Fruit fly (Drosophila melanogaster) whole organism, embryonic: ENCODE results near the gene Rchy1.

Experiments
- Ada2b ChIP-seq: fragments of 200-800 bp; sonication (Bioruptor generic); IDR thresholded peaks from 2 replicates; pipeline ENCODE4 v1.3.6; 2022; ENCODE audit warnings: missing biosample characterization, missing genetic modification characterization
- CG10654 ChIP-seq: fragments of 200-800 bp; sonication (Bioruptor generic); optimal IDR thresholded peaks from 2 replicates; lab custom pipeline; 2016; ENCODE audit warnings: missing biosample characterization, missing genetic modification characterization
- CG11696 ChIP-seq: fragments of 200-800 bp; sonication (Bioruptor generic); IDR thresholded peaks from 2 replicates; pipeline ENCODE4 v1.3.6; 2022; ENCODE audit warnings: missing biosample characterization, missing genetic modification characterization
- CG15011 ChIP-seq: fragments of 200-800 bp; sonication (Bioruptor generic); optimal IDR thresholded peaks from 3 replicates; lab custom pipeline; 2018; ENCODE audit warnings: missing biosample characterization, mild to moderate bottlenecking, missing genetic modification characterization
- CG17612 ChIP-seq: fragments of 200-800 bp; sonication (Bioruptor generic); IDR thresholded peaks from 2 replicates; pipeline ENCODE4 v1.3.6; 2022; ENCODE audit warnings: missing biosample characterization, missing genetic modification characterization
- CG17829 ChIP-seq: fragments of 200-800 bp; optimal IDR thresholded peaks from 2 replicates; lab custom pipeline; 2019; ENCODE audit warnings: missing biosample characterization, mild to moderate bottlenecking, missing genetic modification characterization, moderate library complexity
- CG18476 ChIP-seq: fragments of 200-800 bp; sonication (Bioruptor generic); optimal IDR thresholded peaks from 2 replicates; lab custom pipeline; 2016; ENCODE audit warnings: missing biosample characterization, mild to moderate bottlenecking, missing genetic modification characterization
- CG18619 ChIP-seq: fragments of 200-800 bp; sonication (Bioruptor generic); optimal IDR thresholded peaks from 3 replicates; lab custom pipeline; 2017; ENCODE audit warnings: missing biosample characterization, mild to moderate bottlenecking, missing genetic modification characterization
- CG2129 ChIP-seq: fragments of 200-800 bp; sonication (Bioruptor generic); IDR thresholded peaks from 2 replicates; pipeline ENCODE4 v1.3.6; 2022; ENCODE audit warnings: missing biosample characterization, missing genetic modification characterization; ENCODE audit not compliant: partially characterized antibody
- CG31388 ChIP-seq: fragments of 200-800 bp; sonication (Bioruptor generic); optimal IDR thresholded peaks from 2 replicates; lab custom pipeline; 2016; ENCODE audit warnings: missing biosample characterization, missing genetic modification characterization
- CG3281 ChIP-seq: fragments of 200-800 bp; sonication (Bioruptor generic); optimal IDR thresholded peaks from 3 replicates; lab custom pipeline; 2017; ENCODE audit warnings: missing biosample characterization, mild to moderate bottlenecking, missing genetic modification characterization
- CG4730 ChIP-seq: fragments of 200-800 bp; sonication (Bioruptor generic); IDR thresholded peaks from 2 replicates; pipeline ENCODE4 v1.3.6; 2022; ENCODE audit warnings: missing biosample characterization, missing genetic modification characterization
- CG7786 ChIP-seq: fragments of 200-800 bp; sonication (Bioruptor generic); optimal IDR thresholded peaks from 2 replicates; lab custom pipeline; 2016; ENCODE audit warnings: missing biosample characterization, missing genetic modification characterization
- CG8359 ChIP-seq: fragments of 200-800 bp; sonication (Bioruptor generic); optimal IDR thresholded peaks from 2 replicates; lab custom pipeline; 2017; ENCODE audit warnings: missing biosample characterization, mild to moderate bottlenecking, missing genetic modification characterization, borderline replicate concordance
- CG8944 ChIP-seq: fragments of 200-800 bp; sonication (Bioruptor generic); optimal IDR thresholded peaks from 3 replicates; lab custom pipeline; 2016; ENCODE audit warnings: missing biosample characterization, missing genetic modification characterization
- CG9437 ChIP-seq: fragments of 200-800 bp; sonication (Bioruptor generic); optimal IDR thresholded peaks from 2 replicates; lab custom pipeline; 2018; ENCODE audit warnings: missing biosample characterization, mild to moderate bottlenecking, missing genetic modification characterization
- Deaf1 ChIP-seq: fragments of 200-800 bp; optimal IDR thresholded peaks from 3 replicates; lab custom pipeline; 2019; ENCODE audit warnings: missing biosample characterization, mild to moderate bottlenecking, missing genetic modification characterization, moderate library complexity
- Drgx ChIP-seq: fragments of 200-800 bp; sonication (Bioruptor generic); IDR thresholded peaks from 2 replicates; pipeline ENCODE4 v1.3.6; 2022; ENCODE audit warnings: missing biosample characterization, missing genetic modification characterization
- E2f1 ChIP-seq: fragments of 200-800 bp; sonication (Bioruptor generic); IDR thresholded peaks from 2 replicates; pipeline ENCODE4 v1.3.6; 2022; ENCODE audit warnings: missing biosample characterization, missing genetic modification characterization
- ERR ChIP-seq: fragments of 200-800 bp; sonication (Bioruptor generic); optimal IDR thresholded peaks from 2 replicates; lab custom pipeline; 2016; ENCODE audit warnings: missing biosample characterization, missing genetic modification characterization
- Elba2 ChIP-seq: fragments of 200-800 bp; sonication (Bioruptor generic); optimal IDR thresholded peaks from 3 replicates; lab custom pipeline; 2016; ENCODE audit warnings: missing biosample characterization, missing genetic modification characterization
- Fer2 ChIP-seq: fragments of 200-800 bp; sonication (Bioruptor generic); optimal IDR thresholded peaks from 2 replicates; lab custom pipeline; 2018; ENCODE audit warnings: missing biosample characterization, mild to moderate bottlenecking, missing genetic modification characterization, moderate library complexity
- Fer3 ChIP-seq: fragments of 200-800 bp; sonication (Bioruptor generic); optimal IDR thresholded peaks from 2 replicates; lab custom pipeline; 2018; ENCODE audit warnings: missing biosample characterization, mild to moderate bottlenecking, missing genetic modification characterization, moderate library complexity
- HLHmδ ChIP-seq: fragments of 200-800 bp; sonication (Bioruptor generic); optimal IDR thresholded peaks from 2 replicates; lab custom pipeline; 2018; ENCODE audit warnings: missing biosample characterization, mild to moderate bottlenecking, missing genetic modification characterization, moderate library complexity
- NC2β ChIP-seq: fragments of 200-800 bp; sonication (Bioruptor generic); optimal IDR thresholded peaks from 2 replicates; lab custom pipeline; 2016; ENCODE audit warnings: missing biosample characterization, missing genetic modification characterization
- Rfx ChIP-seq: fragments of 200-800 bp; sonication (Bioruptor generic); IDR thresholded peaks from 2 replicates; pipeline ENCODE4 v1.3.6; 2022; ENCODE audit warnings: missing biosample characterization, missing genetic modification characterization
- Sry-δ ChIP-seq: fragments of 200-800 bp; sonication (Bioruptor generic); optimal IDR thresholded peaks from 2 replicates; lab custom pipeline; 2016; ENCODE audit warnings: missing biosample characterization, missing genetic modification characterization
- TFAM ChIP-seq: fragments of 200-800 bp; sonication (Bioruptor generic); optimal IDR thresholded peaks from 2 replicates; lab custom pipeline; 2017; ENCODE audit warnings: missing biosample characterization, missing genetic modification characterization, inconsistent platforms
- ac ChIP-seq: fragments of 200-800 bp; sonication (Bioruptor generic); optimal IDR thresholded peaks from 3 replicates; lab custom pipeline; 2017; ENCODE audit warnings: missing biosample characterization, mild to moderate bottlenecking, missing genetic modification characterization
- al ChIP-seq: fragments of 200-800 bp; sonication (Bioruptor generic); IDR thresholded peaks from 2 replicates; pipeline ENCODE4 v1.3.6; 2022; ENCODE audit warnings: missing biosample characterization, missing genetic modification characterization
- az2 ChIP-seq: fragments of 200-800 bp; sonication (Bioruptor generic); optimal IDR thresholded peaks from 3 replicates; lab custom pipeline; 2016; ENCODE audit warnings: missing biosample characterization, missing genetic modification characterization
- dimm ChIP-seq: fragments of 200-800 bp; sonication (Bioruptor generic); IDR thresholded peaks from 2 replicates; pipeline ENCODE4 v1.3.6; 2022; ENCODE audit warnings: missing biosample characterization, missing genetic modification characterization
- dysf ChIP-seq: fragments of 200-800 bp; sonication (Bioruptor generic); IDR thresholded peaks from 3 replicates; pipeline ENCODE4 v1.3.6; 2022; ENCODE audit warnings: missing biosample characterization, missing genetic modification characterization
- ems ChIP-seq: fragments of 200-800 bp; sonication (Bioruptor generic); optimal IDR thresholded peaks from 3 replicates; lab custom pipeline; 2016; ENCODE audit warnings: missing biosample characterization, missing genetic modification characterization
- esg ChIP-seq: fragments of 200-800 bp; sonication (Bioruptor generic); conservative IDR thresholded peaks from 2 replicates; pipeline ENCODE4 v1.3.6; 2022; ENCODE audit warnings: missing biosample characterization, missing genetic modification characterization
- gsb-n ChIP-seq: fragments of 200-800 bp; sonication (Bioruptor generic); optimal IDR thresholded peaks from 3 replicates; lab custom pipeline; 2018; ENCODE audit warnings: missing biosample characterization, mild to moderate bottlenecking, missing genetic modification characterization
- gt ChIP-seq: fragments of 200-800 bp; sonication (Bioruptor generic); IDR thresholded peaks from 2 replicates; pipeline ENCODE4 v1.3.6; 2022; ENCODE audit warnings: missing biosample characterization, missing genetic modification characterization
- kni ChIP-seq: fragments of 200-800 bp; sonication (Bioruptor generic); optimal IDR thresholded peaks from 3 replicates; lab custom pipeline; 2017; ENCODE audit warnings: mild to moderate bottlenecking, missing biosample characterization, missing genetic modification reagents, missing genetic modification characterization
- nmo ChIP-seq: fragments of 200-800 bp; sonication (Bioruptor generic); optimal IDR thresholded peaks from 2 replicates; lab custom pipeline; 2018; ENCODE audit warnings: missing biosample characterization, mild to moderate bottlenecking, missing genetic modification characterization, moderate library complexity
- oc ChIP-seq: fragments of 200-800 bp; sonication (Bioruptor generic); optimal IDR thresholded peaks from 2 replicates; lab custom pipeline; 2018; ENCODE audit warnings: missing biosample characterization, mild to moderate bottlenecking, missing genetic modification characterization, moderate library complexity
- prd ChIP-seq, 3 experiments: fragments of >200 bp in 2 of 3; fragments of 200-800 bp in 1 of 3; sonication (Bioruptor generic) in 1 of 3; optimal IDR thresholded peaks in 2 of 3; IDR thresholded peaks in 1 of 3; 2 replicates in 2 of 3; 3 replicates in 1 of 3; pipeline versions ENCODE4 v1.3.6 to Lab custom; 2017 to 2022; ENCODE audit warnings: missing biosample characterization in 1 of 3, missing genetic modification characterization in 1 of 3
- rib ChIP-seq: fragments of 200-800 bp; sonication (Bioruptor generic); IDR thresholded peaks from 2 replicates; pipeline ENCODE4 v1.3.6; 2022; ENCODE audit warnings: missing biosample characterization, missing genetic modification characterization
- ro ChIP-seq: fragments of 200-800 bp; sonication (Bioruptor generic); IDR thresholded peaks from 2 replicates; pipeline ENCODE4 v1.3.6; 2022; ENCODE audit warnings: missing biosample characterization, missing genetic modification characterization
- row ChIP-seq: fragments of 200-800 bp; sonication (Bioruptor generic); IDR thresholded peaks from 3 replicates; pipeline ENCODE4 v1.3.6; 2022; ENCODE audit warnings: missing biosample characterization, missing genetic modification characterization
- sim ChIP-seq: fragments of 200-800 bp; sonication (Bioruptor generic); IDR thresholded peaks from 2 replicates; pipeline ENCODE4 v1.3.6; 2022; ENCODE audit warnings: missing biosample characterization, missing genetic modification characterization
- so ChIP-seq: fragments of 200-800 bp; sonication (Bioruptor generic); IDR thresholded peaks from 3 replicates; pipeline ENCODE4 v1.3.6; 2022; ENCODE audit warnings: missing biosample characterization, missing genetic modification characterization
- ssp ChIP-seq: fragments of 200-800 bp; sonication (Bioruptor generic); IDR thresholded peaks from 2 replicates; pipeline ENCODE4 v1.3.6; 2022; ENCODE audit warnings: missing biosample characterization, missing genetic modification characterization
- stwl ChIP-seq: fragments of 200-800 bp; sonication (Bioruptor generic); optimal IDR thresholded peaks from 3 replicates; lab custom pipeline; 2018; ENCODE audit warnings: missing biosample characterization, mild to moderate bottlenecking, missing genetic modification characterization, moderate library complexity
- sug ChIP-seq: fragments of 200-800 bp; optimal IDR thresholded peaks from 2 replicates; lab custom pipeline; 2019; ENCODE audit warnings: missing biosample characterization, mild to moderate bottlenecking, missing genetic modification characterization, moderate library complexity
- tna ChIP-seq: fragments of 200-800 bp; sonication (Bioruptor generic); IDR thresholded peaks from 2 replicates; pipeline ENCODE4 v1.3.6; 2022; ENCODE audit warnings: missing biosample characterization, missing genetic modification characterization; ENCODE audit not compliant: partially characterized antibody
- tup ChIP-seq: fragments of 200-800 bp; sonication (Bioruptor generic); optimal IDR thresholded peaks from 2 replicates; lab custom pipeline; 2016; ENCODE audit warnings: missing biosample characterization, mild to moderate bottlenecking, missing genetic modification characterization, moderate library complexity
- wdn ChIP-seq: fragments of 200-800 bp; sonication (Bioruptor generic); IDR thresholded peaks from 2 replicates; pipeline ENCODE4 v1.3.6; 2022; ENCODE audit warnings: missing biosample characterization, missing genetic modification characterization

Rchy1 gene

DNA sequence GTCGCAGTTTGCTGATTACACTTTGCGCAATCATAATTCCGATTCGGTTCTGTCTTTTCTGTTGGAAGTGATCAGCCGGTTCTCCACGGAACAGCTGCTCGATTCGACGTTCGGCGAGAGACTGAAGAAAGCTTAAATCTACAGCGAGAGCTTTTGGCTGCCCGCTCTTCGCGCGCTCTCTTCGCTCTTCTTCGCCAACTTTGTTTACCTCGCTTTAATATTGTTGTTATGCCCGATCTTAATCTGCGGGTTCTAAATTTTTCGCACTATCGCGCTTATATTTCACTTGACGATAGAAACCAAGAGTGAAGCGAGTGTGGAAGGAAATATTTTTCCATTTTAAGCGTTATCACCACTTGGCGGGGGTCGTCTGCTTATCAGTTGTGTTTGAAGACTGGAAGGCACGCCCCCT lies 28.9 kb upstream of the Rchy1 start, which contains the start of gene CG9547 (continued):
- TF ChIP-seq CG3281 (peak; percentile 27), Deaf1 (tag; lab: Kevin White, UChicago) (peak; percentile 45), Ada2b (GFP tag; lab: Robert Waterston, UW) (no peak), CG2129 (GFP tag; lab: Robert Waterston, UW) (no peak), HLHmδ (GFP tag; lab: Kevin White, UChicago) (no peak), kni (GFP tag; lab: Kevin White, UChicago) (no peak), tna (GFP tag; lab: Robert Waterston, UW) (no peak), ac (no peak), esg (no peak), CG9437 (GFP tag; lab: Kevin White, UChicago) (no peak), sim (GFP tag; lab: Robert Waterston, UW) (no peak), CG17829 (tag; lab: Kevin White, UChicago) (peak; percentile 1), CG18476 (GFP tag; lab: Kevin White, UChicago) (no peak), ro (GFP tag; lab: Robert Waterston, UW) (no peak), Sry-δ (GFP tag; lab: Kevin White, UChicago) (no peak), ERR (GFP tag; lab: Kevin White, UChicago) (no peak), so (GFP tag; lab: Robert Waterston, UW) (peak; percentile 38; the same call in 1 of the 3 replicates), CG18619 (GFP tag; lab: Kevin White, UChicago) (no peak), rib (GFP tag; lab: Robert Waterston, UW) (peak; percentile 80; the same call in 1 of the 2 replicates), prd (optimal IDR thresholded peaks at IDR 0.05; lab: Kevin White, UChicago) (no peak), prd (GFP tag; IDR thresholded peaks at IDR 0.05; lab: Robert Waterston, UW) (no peak), nmo (GFP tag; lab: Kevin White, UChicago) (no peak), CG17612 (GFP tag; lab: Robert Waterston, UW) (no peak), ssp (GFP tag; lab: Robert Waterston, UW) (no peak), Rfx (GFP tag; lab: Robert Waterston, UW) (no peak; the same call in 1 of the 2 replicates), gt (GFP tag; lab: Robert Waterston, UW) (no peak), az2 (GFP tag; lab: Kevin White, UChicago) (no peak), gsb-n (tag; lab: Kevin White, UChicago) (no peak), ems (GFP tag; lab: Kevin White, UChicago) (peak; percentile 4), CG7786 (GFP tag; lab: Kevin White, UChicago) (no peak), oc (tag; lab: Kevin White, UChicago) (no peak), CG8359 (GFP tag; lab: Kevin White, UChicago) (no peak), al (no peak), NC2β (GFP tag; lab: Kevin White, UChicago) (no peak), CG8944 (GFP tag; lab: Kevin White, UChicago) (no peak), wdn (GFP tag; lab: Robert Waterston, UW) (no peak), stwl (no peak), Drgx (GFP tag; lab: Robert Waterston, UW) (no peak), CG10654 (no peak), sug (tag; lab: Kevin White, UChicago) (peak; percentile 100), tup (no peak), row (GFP tag; lab: Robert Waterston, UW) (no peak), TFAM (GFP tag; lab: Kevin White, UChicago) (no peak), Fer2 (tag; lab: Kevin White, UChicago) (no peak), dysf (GFP tag; lab: Robert Waterston, UW) (no peak), E2f1 (no peak), CG4730 (GFP tag; lab: Robert Waterston, UW) (no peak), CG31388 (GFP tag; lab: Kevin White, UChicago) (no peak), Fer3 (tag; lab: Kevin White, UChicago) (peak; percentile 9), CG15011 (GFP tag; lab: Kevin White, UChicago) (no peak), dimm (GFP tag; lab: Robert Waterston, UW) (no peak), Elba2 (GFP tag; lab: Kevin White, UChicago) (no peak), CG11696 (GFP tag; lab: Robert Waterston, UW) (no peak)
